Worm (Caenorhabditis elegans): ENCODE measurements around the gene Y46G5A.20.

DNA sequence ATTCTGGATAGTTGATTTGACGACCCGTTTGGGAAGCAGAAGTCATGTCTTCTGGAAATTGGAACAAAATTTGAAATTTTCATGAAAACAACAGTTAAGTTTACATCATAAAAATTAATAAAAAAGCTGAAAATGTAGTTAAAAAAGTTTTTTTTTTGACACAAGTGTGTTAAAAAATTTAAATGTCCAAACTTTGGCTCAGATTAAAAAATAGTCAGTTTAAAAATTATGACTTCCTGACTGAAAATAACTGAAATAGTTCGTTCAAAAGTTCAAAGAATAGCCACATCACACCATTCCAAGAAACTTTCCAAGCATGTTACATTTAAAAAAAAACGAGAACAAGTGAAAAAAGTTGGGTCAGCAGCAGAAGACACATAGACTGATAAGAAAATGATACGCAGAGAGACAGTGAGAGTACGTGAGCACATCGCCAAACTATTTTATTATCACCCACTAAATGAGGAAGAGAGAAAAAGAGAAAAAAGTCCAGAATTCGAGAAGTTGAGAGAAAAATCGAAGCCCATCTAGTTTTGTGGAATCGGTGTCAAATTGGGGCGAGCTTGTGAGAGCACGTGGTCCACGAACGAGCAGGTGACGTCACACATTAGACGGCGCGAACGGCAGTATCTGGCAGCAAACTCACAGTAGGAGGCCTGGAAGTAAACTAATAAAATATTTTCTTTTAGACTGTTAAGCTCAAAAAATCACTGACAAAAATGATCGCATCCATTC, 5.8 kb downstream of the Y46G5A.20 start, which contains the start of gene acl-7:
- TF ChIP-seq flt-1 (GFP tag; IDR thresholded peaks at IDR 0.05) = no peak
- TF ChIP-seq tab-1 (GFP tag; IDR thresholded peaks at IDR 0.05) = no peak
- TF ChIP-seq med-1 (GFP tag; optimal IDR thresholded peaks at IDR 0.05; ENCODE audit: insufficient read depth) = no peak
- no peak for TF ChIP-seq ref-1 (GFP tag; conservative IDR thresholded peaks at IDR 0.05)
- TF ChIP-seq klf-2 (GFP tag; conservative IDR thresholded peaks at IDR 0.05) = no peak
- no peak for TF ChIP-seq ztf-23 (GFP tag; IDR thresholded peaks at IDR 0.05)
- no peak for TF ChIP-seq cog-1 (tag; optimal IDR thresholded peaks at IDR 0.05)
